Worm (Caenorhabditis elegans): ENCODE results near the gene srg-40.

- TF ChIP-seq let-607 (tag; optimal IDR thresholded peaks at IDR 0.05), result no peak
- no peak for TF ChIP-seq ccch-3 (GFP tag; optimal IDR thresholded peaks at IDR 0.05)
- TF ChIP-seq egl-44 (GFP tag; IDR thresholded peaks at IDR 0.05), result no peak
- no peak for TF ChIP-seq ZK185.1 (tag; optimal IDR thresholded peaks at IDR 0.05; ENCODE audit: poor library complexity, severe bottlenecking)
- TF ChIP-seq mxl-1 (tag; optimal IDR thresholded peaks at IDR 0.05), result no peak
These were observed 23.2 kb downstream of the srg-40 start, which contains the start of gene folt-1 for ce11 chrV:11141179-11141578.

All from whole organism, young adult.